Worm (Caenorhabditis elegans): ENCODE data around the gene inx-10.

Gene inx-10

DNA sequence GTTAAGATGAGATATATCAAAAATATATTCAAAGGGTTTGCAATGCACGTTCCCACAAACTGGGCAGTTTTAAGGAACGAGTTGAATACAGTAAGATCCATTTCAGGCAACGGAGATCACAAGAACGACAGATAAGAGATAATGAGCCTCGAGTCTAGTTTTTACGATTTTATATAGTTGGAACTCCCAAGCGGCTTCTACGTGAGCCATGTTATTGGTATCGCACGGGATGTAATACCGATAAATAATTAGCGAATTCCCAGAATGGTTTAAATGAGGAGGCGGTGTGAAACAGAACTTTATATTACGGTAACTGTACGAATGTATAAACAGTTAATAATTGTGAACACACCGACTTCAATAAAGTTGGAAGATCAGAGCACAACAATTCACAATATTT, 8.4 kb downstream of the inx-10 start, which contains the start of gene str-177:
str-177 (minus strand) TSS at position 101 of the 400 bp plus-strand sequence.
- no peak for TF ChIP-seq sea-1 (GFP tag; conservative IDR thresholded peaks at IDR 0.05)
- TF ChIP-seq hmbx-1 (tag; optimal IDR thresholded peaks at IDR 0.05) = no peak
- TF ChIP-seq ceh-36 (tag; optimal IDR thresholded peaks at IDR 0.05) = no peak
- TF ChIP-seq F13C5.2 (tag; optimal IDR thresholded peaks at IDR 0.05) = no peak
- no peak for TF ChIP-seq hnd-1 (tag; optimal IDR thresholded peaks at IDR 0.05)
- no peak for TF ChIP-seq B0310.2 (tag; optimal IDR thresholded peaks at IDR 0.05)
- TF ChIP-seq ets-7 (tag; optimal IDR thresholded peaks at IDR 0.05) = no peak
- TF ChIP-seq ama-1 (optimal IDR thresholded peaks at IDR 0.05) = no peak
- TF ChIP-seq scrt-1 (GFP tag; IDR thresholded peaks at IDR 0.05) = no peak

- TF ChIP-seq aly-1 (tag; optimal IDR thresholded peaks at IDR 0.05) (no peak), sea-1 (GFP tag; conservative IDR thresholded peaks at IDR 0.05) (no peak), tbx-11 (GFP tag; IDR thresholded peaks at IDR 0.05) (no peak), ceh-36 (tag; optimal IDR thresholded peaks at IDR 0.05) (no peak)
These were observed 10.2 kb downstream of the inx-10 start, which contains the start of gene C24B5.4 for ce11 chrV:9197121-9197520. C24B5.4 (minus strand) TSS chrV:9197326.

DNA sequence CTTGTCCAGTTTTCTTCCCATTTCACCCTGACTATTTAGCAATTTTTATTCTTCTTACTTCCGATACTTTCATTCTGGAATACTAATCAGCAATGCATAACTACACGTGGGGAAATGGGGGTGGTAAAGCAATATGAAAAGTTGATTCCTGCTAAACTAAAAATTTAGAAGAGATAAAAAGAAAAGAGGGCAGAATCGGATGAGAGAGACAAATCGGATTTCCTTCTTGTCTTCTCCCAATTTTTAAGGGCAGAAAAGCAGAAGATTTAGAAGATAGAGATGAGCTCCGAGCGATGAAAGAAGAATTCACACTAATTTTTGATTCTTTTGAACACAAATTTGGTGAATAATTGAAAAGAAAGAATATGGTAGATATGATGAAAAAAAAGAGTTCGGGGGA, 13.2 kb downstream of the inx-10 start:
- TF ChIP-seq F13C5.2 (tag; optimal IDR thresholded peaks at IDR 0.05) (no peak), ceh-13 (GFP tag; optimal IDR thresholded peaks at IDR 0.05) (no peak), ceh-36 (tag; optimal IDR thresholded peaks at IDR 0.05) (no peak), pes-1 (GFP tag; IDR thresholded peaks at IDR 0.05) (no peak), hmbx-1 (tag; optimal IDR thresholded peaks at IDR 0.05) (no peak), scrt-1 (GFP tag; IDR thresholded peaks at IDR 0.05) (no peak), hmg-4 (GFP tag; optimal IDR thresholded peaks at IDR 0.05) (no peak), B0310.2 (tag; optimal IDR thresholded peaks at IDR 0.05) (no peak), tra-4 (tag; optimal IDR thresholded peaks at IDR 0.05) (no peak), aly-1 (tag; optimal IDR thresholded peaks at IDR 0.05) (no peak), tbx-37 (GFP tag; conservative IDR thresholded peaks at IDR 0.05) (no peak), ama-1 (optimal IDR thresholded peaks at IDR 0.05) (no peak), tbx-11 (GFP tag; IDR thresholded peaks at IDR 0.05) (no peak), sea-1 (GFP tag; conservative IDR thresholded peaks at IDR 0.05) (no peak), flt-1 (GFP tag; IDR thresholded peaks at IDR 0.05) (no peak)

- TF ChIP-seq pes-1 (GFP tag; IDR thresholded peaks at IDR 0.05) (no peak), F13C5.2 (tag; optimal IDR thresholded peaks at IDR 0.05) (no peak)
These were observed 15.9 kb downstream of the inx-10 start, which contains the start of gene sphr-1 for ce11 chrV:9191406-9191805. sphr-1 (plus strand) TSS chrV:9191610.

- TF ChIP-seq pes-1 (GFP tag; IDR thresholded peaks at IDR 0.05) (no peak), F13C5.2 (tag; optimal IDR thresholded peaks at IDR 0.05) (no peak), tbx-37 (GFP tag; conservative IDR thresholded peaks at IDR 0.05) (no peak), hnd-1 (tag; optimal IDR thresholded peaks at IDR 0.05) (no peak), ama-1 (optimal IDR thresholded peaks at IDR 0.05) (no peak), hmbx-1 (tag; optimal IDR thresholded peaks at IDR 0.05) (no peak), ets-7 (tag; optimal IDR thresholded peaks at IDR 0.05) (no peak), ceh-13 (GFP tag; optimal IDR thresholded peaks at IDR 0.05) (no peak), sea-1 (GFP tag; conservative IDR thresholded peaks at IDR 0.05) (no peak), tbx-11 (GFP tag; IDR thresholded peaks at IDR 0.05) (no peak)
These were observed 21.2 kb downstream of the inx-10 start for ce11 chrV:9186028-9186427.

DNA sequence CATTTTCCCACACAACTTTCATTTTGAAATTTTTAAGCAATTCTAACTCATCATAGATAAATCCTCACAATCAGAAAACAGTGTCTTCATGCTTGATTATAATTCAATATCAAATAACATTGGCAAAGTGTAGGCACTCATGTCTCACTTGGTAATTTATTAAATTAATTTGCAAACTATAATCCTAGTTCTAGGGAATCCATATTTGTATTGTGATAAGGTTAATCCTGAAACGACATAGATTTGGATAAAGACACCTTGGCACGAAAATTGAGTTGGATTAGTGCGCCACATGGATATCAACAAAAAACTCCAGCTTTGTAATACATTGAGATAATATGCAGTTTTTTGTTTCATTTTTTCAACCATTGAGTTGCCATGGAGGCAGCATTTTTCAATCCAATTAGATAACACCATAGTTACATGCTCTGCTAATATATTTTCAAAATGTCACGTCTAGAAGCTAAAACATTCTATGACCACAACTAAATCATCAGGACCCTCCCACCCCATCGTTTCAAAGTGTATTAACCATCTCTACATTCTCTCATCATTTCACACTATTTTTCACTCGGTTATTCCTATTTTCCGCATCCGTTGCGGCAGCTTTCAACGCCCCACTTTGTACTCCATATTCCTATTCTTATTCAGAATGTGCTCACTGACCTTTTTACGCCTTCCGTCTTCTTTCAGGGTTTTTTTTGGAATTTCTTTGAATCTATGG, 23.4 kb downstream of the inx-10 start:
- TF ChIP-seq scrt-1 (GFP tag; IDR thresholded peaks at IDR 0.05) (no peak), hmg-4 (GFP tag; optimal IDR thresholded peaks at IDR 0.05) (no peak), ets-7 (tag; optimal IDR thresholded peaks at IDR 0.05) (no peak), ama-1 (optimal IDR thresholded peaks at IDR 0.05) (no peak), F13C5.2 (tag; optimal IDR thresholded peaks at IDR 0.05) (no peak), sea-1 (GFP tag; conservative IDR thresholded peaks at IDR 0.05) (no peak), pes-1 (GFP tag; IDR thresholded peaks at IDR 0.05) (no peak), ceh-13 (GFP tag; optimal IDR thresholded peaks at IDR 0.05) (no peak), tra-4 (tag; optimal IDR thresholded peaks at IDR 0.05) (no peak), aly-1 (tag; optimal IDR thresholded peaks at IDR 0.05) (no peak)

- no peak for TF ChIP-seq hmbx-1 (tag; optimal IDR thresholded peaks at IDR 0.05)
- no peak for TF ChIP-seq ets-7 (tag; optimal IDR thresholded peaks at IDR 0.05)
- TF ChIP-seq tbx-37 (GFP tag; conservative IDR thresholded peaks at IDR 0.05) = no peak
- TF ChIP-seq hmg-4 (GFP tag; optimal IDR thresholded peaks at IDR 0.05) = no peak
- no peak for TF ChIP-seq scrt-1 (GFP tag; IDR thresholded peaks at IDR 0.05)
- no peak for TF ChIP-seq aly-1 (tag; optimal IDR thresholded peaks at IDR 0.05)
- TF ChIP-seq pes-1 (GFP tag; IDR thresholded peaks at IDR 0.05) = no peak
- no peak for TF ChIP-seq tra-4 (tag; optimal IDR thresholded peaks at IDR 0.05)
- TF ChIP-seq ceh-13 (GFP tag; optimal IDR thresholded peaks at IDR 0.05) = no peak
- no peak for TF ChIP-seq tbx-11 (GFP tag; IDR thresholded peaks at IDR 0.05)
- TF ChIP-seq hnd-1 (tag; optimal IDR thresholded peaks at IDR 0.05) = no peak
- no peak for TF ChIP-seq ceh-36 (tag; optimal IDR thresholded peaks at IDR 0.05)
- no peak for TF ChIP-seq F13C5.2 (tag; optimal IDR thresholded peaks at IDR 0.05)
- TF ChIP-seq B0310.2 (tag; optimal IDR thresholded peaks at IDR 0.05) = no peak
- TF ChIP-seq flt-1 (GFP tag; IDR thresholded peaks at IDR 0.05) = no peak
- TF ChIP-seq ama-1 (optimal IDR thresholded peaks at IDR 0.05) = no peak
- TF ChIP-seq sea-1 (GFP tag; conservative IDR thresholded peaks at IDR 0.05) = no peak
These were observed 25.5 kb downstream of the inx-10 start, which contains the start of gene ptr-1 for ce11 chrV:9181669-9182250. ptr-1 (minus strand) TSS chrV:9181719.
